Fruit fly (Drosophila melanogaster) whole organism, pupa: Measurements from ENCODE around the gene meigo.

ENCODE experiments used
- CG14655 ChIP-seq: fragments of 200-800 bp; sonication (Bioruptor generic); optimal IDR thresholded peaks from 3 replicates; lab custom pipeline; 2017; ENCODE audit warnings: mild to moderate bottlenecking, missing biosample characterization, missing genetic modification reagents, missing genetic modification characterization
- CG8159 ChIP-seq: fragments of 200-800 bp; sonication (Bioruptor generic); optimal IDR thresholded peaks from 3 replicates; lab custom pipeline; 2018; ENCODE audit warnings: missing biosample characterization, mild to moderate bottlenecking, missing genetic modification characterization, moderate library complexity

- no peak for TF ChIP-seq CG8159
- no peak for TF ChIP-seq CG14655
Measured at dm6 chr3R:21124225-21124624, 13.8 kb upstream of the meigo start.
